Fruit fly (Drosophila melanogaster) whole organism, adult: Measurements from ENCODE around the gene CARPB.

Source experiments
- CG11617 ChIP-seq: fragments of 200-800 bp; sonication (Bioruptor generic); optimal IDR thresholded peaks from 2 replicates; lab custom pipeline; 2017; ENCODE audit warnings: mild to moderate bottlenecking, missing biosample characterization, missing genetic modification reagents, missing genetic modification characterization
- CG12768 ChIP-seq: fragments of 200-800 bp; sonication (Bioruptor generic); optimal IDR thresholded peaks from 2 replicates; lab custom pipeline; 2017; ENCODE audit warnings: missing biosample characterization, missing genetic modification characterization, mild to moderate bottlenecking, moderate library complexity, missing genetic modification reagents
- CG14711 ChIP-seq: fragments of 200-800 bp; sonication (Bioruptor generic); optimal IDR thresholded peaks from 2 replicates; lab custom pipeline; 2018; ENCODE audit warnings: missing biosample characterization, mild to moderate bottlenecking, missing genetic modification characterization, moderate library complexity
- CG1620 ChIP-seq: fragments of 200-800 bp; sonication (Bioruptor generic); optimal IDR thresholded peaks from 2 replicates; lab custom pipeline; 2016; ENCODE audit warnings: missing biosample characterization, missing genetic modification characterization
- CG33017 ChIP-seq: fragments of 200-800 bp; sonication (Bioruptor generic); optimal IDR thresholded peaks from 2 replicates; lab custom pipeline; 2018; ENCODE audit warnings: missing biosample characterization, mild to moderate bottlenecking, missing genetic modification characterization, moderate library complexity
- CG5204 ChIP-seq: fragments of 200-800 bp; sonication (Bioruptor generic); optimal IDR thresholded peaks from 2 replicates; lab custom pipeline; 2016; ENCODE audit warnings: missing biosample characterization, missing genetic modification characterization
- CG7045 ChIP-seq: fragments of 200-800 bp; sonication (Bioruptor generic); optimal IDR thresholded peaks from 2 replicates; lab custom pipeline; 2017; ENCODE audit warnings: missing biosample characterization, mild to moderate bottlenecking, missing genetic modification characterization
- CG7101 ChIP-seq: fragments of 200-800 bp; sonication (Bioruptor generic); optimal IDR thresholded peaks from 2 replicates; lab custom pipeline; 2018; ENCODE audit warnings: missing biosample characterization, mild to moderate bottlenecking, missing genetic modification characterization, moderate library complexity
- Clk ChIP-seq: fragments of 200-800 bp; sonication (Bioruptor generic); optimal IDR thresholded peaks from 2 replicates; lab custom pipeline; 2017; ENCODE audit warnings: missing biosample characterization, missing genetic modification characterization
- Crg-1 ChIP-seq: fragments of 200-800 bp; sonication (Bioruptor generic); optimal IDR thresholded peaks from 2 replicates; lab custom pipeline; 2016; ENCODE audit warnings: missing biosample characterization, missing genetic modification characterization
- Hr96 ChIP-seq: fragments of 200-800 bp; sonication (Bioruptor generic); optimal IDR thresholded peaks from 2 replicates; lab custom pipeline; 2016; ENCODE audit warnings: missing biosample characterization, missing genetic modification characterization
- Mnt ChIP-seq: fragments of 200-800 bp; sonication (Bioruptor generic); optimal IDR thresholded peaks from 2 replicates; lab custom pipeline; 2016; ENCODE audit warnings: missing biosample characterization, mild to moderate bottlenecking, missing genetic modification characterization
- bab1 ChIP-seq: fragments of 200-800 bp; sonication (Bioruptor generic); optimal IDR thresholded peaks from 3 replicates; lab custom pipeline; 2019; ENCODE audit warnings: missing biosample characterization, mild to moderate bottlenecking, missing genetic modification characterization, moderate library complexity
- cic ChIP-seq: fragments of 200-800 bp; sonication (Bioruptor generic); optimal IDR thresholded peaks from 2 replicates; lab custom pipeline; 2017; ENCODE audit warnings: missing biosample characterization, mild to moderate bottlenecking, missing genetic modification characterization, moderate library complexity
- cnc ChIP-seq, 2 experiments: fragments of >200 bp; optimal IDR thresholded peaks; 2 replicates each; lab custom pipeline; 2017
- kay ChIP-seq: fragments of 200-800 bp; sonication (Bioruptor generic); peaks from one replicate; lab custom pipeline; 2016; ENCODE audit warnings: missing biosample characterization, missing genetic modification characterization, borderline replicate concordance
- ovo ChIP-seq: fragments of 200-800 bp; sonication (Bioruptor generic); optimal IDR thresholded peaks from 2 replicates; lab custom pipeline; 2016; ENCODE audit warnings: missing biosample characterization, missing genetic modification characterization
- pad ChIP-seq: fragments of 200-800 bp; sonication (Bioruptor generic); optimal IDR thresholded peaks from 3 replicates; lab custom pipeline; 2017; ENCODE audit warnings: missing biosample characterization, missing genetic modification characterization, mild to moderate bottlenecking, moderate library complexity, missing genetic modification reagents
- tj ChIP-seq: fragments of 200-800 bp; sonication (Bioruptor generic); optimal IDR thresholded peaks from 3 replicates; lab custom pipeline; 2017; ENCODE audit warnings: missing biosample characterization, mild to moderate bottlenecking, missing genetic modification characterization, moderate library complexity
- toe ChIP-seq: fragments of 200-800 bp; sonication (Bioruptor generic); optimal IDR thresholded peaks from 2 replicates; lab custom pipeline; 2016; ENCODE audit warnings: missing biosample characterization, missing genetic modification characterization

CARPB gene

dm6 chrX:9782923-9783322, at the start of gene CARPB:
CARPB (plus strand) TSS chrX:9783223.
- no peak for TF ChIP-seq tj
- TF ChIP-seq CG33017 (tag; lab: Kevin White, UChicago): no peak
- TF ChIP-seq ovo: no peak
- TF ChIP-seq bab1 (GFP tag; lab: Kevin White, UChicago): no peak
- no peak for TF ChIP-seq Hr96 (GFP tag; lab: Kevin White, UChicago)
- no peak for TF ChIP-seq kay (GFP tag; lab: Kevin White, UChicago)
- TF ChIP-seq toe: no peak
- no peak for TF ChIP-seq CG12768 (GFP tag; lab: Kevin White, UChicago)

dm6 chrX:9734808-9735207, 48.2 kb upstream of the CARPB start:
- TF ChIP-seq Crg-1: no peak
- no peak for TF ChIP-seq CG14711 (tag; lab: Kevin White, UChicago)
- no peak for TF ChIP-seq CG33017 (tag; lab: Kevin White, UChicago)
- no peak for TF ChIP-seq CG11617 (GFP tag; lab: Kevin White, UChicago)
- no peak for TF ChIP-seq CG5204 (GFP tag; lab: Kevin White, UChicago)
- TF ChIP-seq CG12768 (GFP tag; lab: Kevin White, UChicago): no peak
- no peak for TF ChIP-seq cnc (optimal IDR thresholded peaks at IDR 0.05; lab: Kevin White, UChicago)
- TF ChIP-seq pad: no peak
- no peak for TF ChIP-seq Hr96 (GFP tag; lab: Kevin White, UChicago)
- TF ChIP-seq ovo: no peak
- TF ChIP-seq CG7101 (tag; lab: Kevin White, UChicago): no peak
- TF ChIP-seq tj: no peak
- no peak for TF ChIP-seq CG1620
- TF ChIP-seq kay (GFP tag; lab: Kevin White, UChicago): no peak
- TF ChIP-seq CG7045 (GFP tag; lab: Kevin White, UChicago): no peak
- TF ChIP-seq Clk: no peak
- no peak for TF ChIP-seq bab1 (GFP tag; lab: Kevin White, UChicago)
- no peak for TF ChIP-seq Mnt (GFP tag; lab: Kevin White, UChicago)
- no peak for TF ChIP-seq toe
- TF ChIP-seq cic (GFP tag; lab: Kevin White, UChicago): no peak

DNA sequence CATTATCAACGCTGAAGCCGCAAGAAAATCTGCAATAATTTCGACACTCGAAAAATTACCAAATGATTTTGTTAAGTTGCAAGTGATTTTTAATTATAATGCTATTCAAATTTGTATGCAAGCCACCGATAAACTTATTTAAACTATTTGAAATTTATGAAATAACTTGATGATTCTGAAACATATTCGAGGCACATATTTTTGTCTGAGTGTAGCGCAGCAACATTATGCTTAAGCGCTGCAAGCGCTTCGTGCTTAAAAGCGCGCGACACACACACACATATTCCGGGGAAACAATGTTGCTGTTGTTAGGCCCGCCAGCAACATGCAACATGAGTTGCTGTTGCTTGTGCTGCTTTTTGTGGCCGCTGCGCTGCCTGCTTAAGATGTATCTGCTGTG, 44.5 kb upstream of the CARPB start:
- TF ChIP-seq cic (GFP tag; lab: Kevin White, UChicago) (no peak), Mnt (GFP tag; lab: Kevin White, UChicago) (no peak), tj (no peak), CG11617 (GFP tag; lab: Kevin White, UChicago) (no peak), Clk (no peak), CG33017 (tag; lab: Kevin White, UChicago) (no peak), Hr96 (GFP tag; lab: Kevin White, UChicago) (no peak), bab1 (GFP tag; lab: Kevin White, UChicago) (no peak), CG12768 (GFP tag; lab: Kevin White, UChicago) (no peak), Crg-1 (no peak)

DNA sequence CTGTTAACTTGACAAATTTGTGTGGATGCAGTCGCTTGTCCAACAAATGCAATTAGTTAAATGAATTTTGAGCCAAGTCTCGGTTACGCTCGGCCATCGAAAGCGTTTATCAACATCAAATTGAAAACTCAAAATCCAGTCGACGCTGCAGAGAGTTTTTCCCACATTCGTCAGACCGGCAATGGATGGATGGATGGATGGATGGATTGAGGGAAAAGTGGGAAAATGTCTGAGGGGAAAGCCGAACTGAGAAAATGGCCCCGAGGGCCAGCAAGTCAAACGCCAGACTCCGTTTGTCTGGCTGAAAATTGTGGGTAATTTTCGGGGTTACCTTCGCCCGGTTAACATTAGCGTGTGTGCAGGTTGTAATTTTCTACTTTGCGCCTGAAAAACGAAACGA, 42.8 kb upstream of the CARPB start:
- TF ChIP-seq CG12768 (GFP tag; lab: Kevin White, UChicago) (no peak), cnc (optimal IDR thresholded peaks at IDR 0.05; lab: Kevin White, UChicago) (no peak), CG33017 (tag; lab: Kevin White, UChicago) (no peak), CG7101 (tag; lab: Kevin White, UChicago) (no peak), Mnt (GFP tag; lab: Kevin White, UChicago) (no peak), toe (no peak), CG14711 (tag; lab: Kevin White, UChicago) (no peak), Hr96 (GFP tag; lab: Kevin White, UChicago) (no peak), pad (no peak), kay (GFP tag; lab: Kevin White, UChicago) (no peak), ovo (no peak), tj (no peak), CG5204 (GFP tag; lab: Kevin White, UChicago) (no peak)

dm6 chrX:9742084-9742483, 40.9 kb upstream of the CARPB start:
- no peak for TF ChIP-seq CG11617 (GFP tag; lab: Kevin White, UChicago)
- no peak for TF ChIP-seq bab1 (GFP tag; lab: Kevin White, UChicago)
- TF ChIP-seq CG12768 (GFP tag; lab: Kevin White, UChicago): no peak
- TF ChIP-seq cic (GFP tag; lab: Kevin White, UChicago): no peak
- TF ChIP-seq cnc (optimal IDR thresholded peaks at IDR 0.05; lab: Kevin White, UChicago): no peak
- TF ChIP-seq toe: no peak
- TF ChIP-seq CG7101 (tag; lab: Kevin White, UChicago): no peak
- TF ChIP-seq Hr96 (GFP tag; lab: Kevin White, UChicago): no peak
- TF ChIP-seq CG33017 (tag; lab: Kevin White, UChicago): no peak
- TF ChIP-seq Crg-1: no peak
- no peak for TF ChIP-seq tj
- TF ChIP-seq Mnt (GFP tag; lab: Kevin White, UChicago): no peak

- no peak for TF ChIP-seq CG5204 (GFP tag; lab: Kevin White, UChicago)
- TF ChIP-seq CG11617 (GFP tag; lab: Kevin White, UChicago): no peak
- TF ChIP-seq Mnt (GFP tag; lab: Kevin White, UChicago): no peak
- no peak for TF ChIP-seq CG7045 (GFP tag; lab: Kevin White, UChicago)
- TF ChIP-seq CG12768 (GFP tag; lab: Kevin White, UChicago): no peak
- TF ChIP-seq CG33017 (tag; lab: Kevin White, UChicago): no peak
- no peak for TF ChIP-seq bab1 (GFP tag; lab: Kevin White, UChicago)
- TF ChIP-seq ovo: no peak
- TF ChIP-seq cic (GFP tag; lab: Kevin White, UChicago): no peak
- no peak for TF ChIP-seq pad
- no peak for TF ChIP-seq CG7101 (tag; lab: Kevin White, UChicago)
- TF ChIP-seq cnc (optimal IDR thresholded peaks at IDR 0.05; lab: Kevin White, UChicago): no peak
- no peak for TF ChIP-seq CG14711 (tag; lab: Kevin White, UChicago)
- no peak for TF ChIP-seq kay (GFP tag; lab: Kevin White, UChicago)
- TF ChIP-seq Clk: no peak
- no peak for TF ChIP-seq Crg-1
- no peak for TF ChIP-seq tj
- no peak for TF ChIP-seq toe
These were observed 38.9 kb upstream of the CARPB start for dm6 chrX:9744034-9744673.
